Worm (Caenorhabditis elegans) whole organism, L4 larva: Measurements from ENCODE around the gene ret-1.

Experiments
- T26A8.4 ChIP-seq: fragments of 200-800 bp; sonication (Bioruptor generic); IDR thresholded peaks from 2 replicates; pipeline ENCODE4 v1.3.6; 2022; ENCODE audit warnings: missing genetic modification characterization, missing compliant biosample characterization
- aha-1 ChIP-seq: fragments of 150-350 bp; peaks from one replicate; lab custom pipeline; 2014; ENCODE audit warnings: missing biosample characterization, missing genetic modification characterization
- aly-2 ChIP-seq: sonication (generic microtip); optimal IDR thresholded peaks from 2 replicates; lab custom pipeline; 2018; ENCODE audit warnings: missing biosample characterization, missing genetic modification characterization
- ceh-20 ChIP-seq: fragments of 200-800 bp; sonication (Bioruptor generic); IDR thresholded peaks from 2 replicates; pipeline ENCODE4 v1.3.6; 2022; ENCODE audit warnings: missing genetic modification reagents, missing genetic modification characterization, missing compliant biosample characterization
- ceh-32 ChIP-seq: sonication (generic microtip); optimal IDR thresholded peaks from 2 replicates; lab custom pipeline; 2016; ENCODE audit warnings: mild to moderate bottlenecking, missing genetic modification characterization, missing compliant biosample characterization; ENCODE audit not compliant: poor library complexity
- ceh-62 ChIP-seq: sonication (generic microtip); optimal IDR thresholded peaks from 2 replicates; lab custom pipeline; 2017; ENCODE audit warnings: missing biosample characterization, missing genetic modification characterization
- ceh-82 ChIP-seq: sonication (generic microtip); optimal IDR thresholded peaks from 2 replicates; lab custom pipeline; 2017; ENCODE audit warnings: missing biosample characterization, missing genetic modification characterization
- ces-1 ChIP-seq: fragments of 150-350 bp; sonication (generic microtip); optimal IDR thresholded peaks from 4 replicates; lab custom pipeline; 2014; ENCODE audit warnings: missing biosample characterization, missing genetic modification reagents, missing genetic modification characterization
- cey-2 ChIP-seq: sonication (generic microtip); optimal IDR thresholded peaks from 3 replicates; lab custom pipeline; 2017; ENCODE audit warnings: missing genetic modification characterization, mild to moderate bottlenecking, missing compliant biosample characterization, antibody characterized with exemption, borderline replicate concordance; ENCODE audit not compliant: insufficient read depth
- ctbp-1 ChIP-seq: fragments of 200-800 bp; sonication (Bioruptor generic); IDR thresholded peaks from 2 replicates; pipeline ENCODE4 v1.3.6; 2022; ENCODE audit warnings: missing genetic modification reagents, missing genetic modification characterization, missing compliant biosample characterization
- daf-16 ChIP-seq, 3 experiments: sonication (generic microtip); optimal IDR thresholded peaks; 2 replicates each; lab custom pipeline; 2016 to 2017; ENCODE audit warnings: missing genetic modification characterization in 3 of 3, missing genetic modification reagents in 3 of 3, mild to moderate bottlenecking in 2 of 3, missing compliant biosample characterization in 2 of 3, missing biosample characterization in 1 of 3, moderate library complexity in 1 of 3
- daf-19 ChIP-seq: fragments of 200-800 bp; sonication (Bioruptor generic); conservative IDR thresholded peaks from 2 replicates; pipeline ENCODE4 v1.3.6; 2022; ENCODE audit warnings: missing genetic modification characterization, missing compliant biosample characterization
- daf-8 ChIP-seq: fragments of 200-800 bp; sonication (Bioruptor generic); IDR thresholded peaks from 2 replicates; pipeline ENCODE4 v1.3.6; 2022; ENCODE audit warnings: missing genetic modification characterization, missing compliant biosample characterization
- dmd-6 ChIP-seq: fragments of 200-800 bp; sonication (Bioruptor generic); IDR thresholded peaks from 2 replicates; pipeline ENCODE4 v1.3.6; 2022; ENCODE audit warnings: missing genetic modification reagents, missing genetic modification characterization, missing compliant biosample characterization
- dpl-1 ChIP-seq: fragments of 150-350 bp; optimal IDR thresholded peaks from 2 replicates; lab custom pipeline; 2014; ENCODE audit warnings: missing biosample characterization, missing genetic modification reagents, missing genetic modification characterization
- dve-1 ChIP-seq: sonication (generic microtip); optimal IDR thresholded peaks from 2 replicates; lab custom pipeline; 2017; ENCODE audit warnings: antibody characterized with exemption, mild to moderate bottlenecking, missing genetic modification characterization, missing compliant biosample characterization; ENCODE audit not compliant: insufficient read depth
- egl-27 ChIP-seq: sonication (generic microtip); optimal IDR thresholded peaks from 3 replicates; lab custom pipeline; 2017; ENCODE audit warnings: missing biosample characterization, missing genetic modification reagents, missing genetic modification characterization
- egl-43 ChIP-seq: fragments of 200-800 bp; sonication (Bioruptor generic); IDR thresholded peaks from 2 replicates; pipeline ENCODE4 v1.3.6; 2022; ENCODE audit warnings: missing genetic modification reagents, missing genetic modification characterization, missing compliant biosample characterization
- fkh-10 ChIP-seq: fragments of 150-350 bp; optimal IDR thresholded peaks from 2 replicates; lab custom pipeline; 2014; ENCODE audit warnings: missing biosample characterization, missing genetic modification reagents, missing genetic modification characterization
- fos-1 ChIP-seq: fragments of 150-350 bp; optimal IDR thresholded peaks from 2 replicates; lab custom pipeline; 2014; ENCODE audit warnings: missing biosample characterization, missing genetic modification characterization
- hmg-1.1 ChIP-seq: fragments of 200-800 bp; sonication (Bioruptor generic); IDR thresholded peaks from 2 replicates; pipeline ENCODE4 v1.3.6; 2022; ENCODE audit warnings: missing genetic modification reagents, missing genetic modification characterization, missing compliant biosample characterization
- jun-1 ChIP-seq: fragments of 150-350 bp; optimal IDR thresholded peaks from 2 replicates; lab custom pipeline; 2014; ENCODE audit warnings: missing biosample characterization, missing genetic modification reagents, missing genetic modification characterization
- lim-7 ChIP-seq: fragments of 200-800 bp; sonication (Bioruptor generic); IDR thresholded peaks from 2 replicates; pipeline ENCODE4 v1.3.6; 2022; ENCODE audit warnings: missing genetic modification characterization, missing compliant biosample characterization
- lin-13 ChIP-seq: fragments of 150-350 bp; optimal IDR thresholded peaks from 2 replicates; lab custom pipeline; 2014; ENCODE audit warnings: missing biosample characterization, missing genetic modification reagents, missing genetic modification characterization
- lin-15B ChIP-seq: fragments of 150-350 bp; sonication (generic microtip); optimal IDR thresholded peaks from 3 replicates; lab custom pipeline; 2014; ENCODE audit warnings: missing biosample characterization, missing genetic modification characterization
- lin-29 ChIP-seq: fragments of 200-800 bp; sonication (Bioruptor generic); IDR thresholded peaks from 2 replicates; pipeline ENCODE4 v1.3.6; 2022; ENCODE audit warnings: missing genetic modification reagents, missing genetic modification characterization, missing compliant biosample characterization
- lin-39 ChIP-seq: fragments of 150-350 bp; optimal IDR thresholded peaks from 2 replicates; lab custom pipeline; 2014; ENCODE audit warnings: missing biosample characterization, missing genetic modification reagents, missing genetic modification characterization
- lsy-2 ChIP-seq, 2 experiments: fragments of 150-350 bp in 1 of 2; sonication (generic microtip) in 1 of 2; optimal IDR thresholded peaks; 2 replicates each; lab custom pipeline; 2014 to 2017; ENCODE audit warnings: missing biosample characterization in 2 of 2, missing genetic modification characterization in 2 of 2
- madf-5 ChIP-seq, 2 experiments: fragments of 200-800 bp; sonication (Bioruptor generic); IDR thresholded peaks; 2 replicates each; pipeline ENCODE4 v1.3.6; 2022; ENCODE audit warnings: missing compliant biosample characterization in 2 of 2, missing genetic modification characterization in 2 of 2
- mdt-29 ChIP-seq: fragments of 200-800 bp; sonication (Bioruptor generic); IDR thresholded peaks from 2 replicates; pipeline ENCODE4 v1.3.6; 2022; ENCODE audit warnings: missing genetic modification reagents, missing genetic modification characterization, missing compliant biosample characterization
- mes-2 ChIP-seq: sonication (generic microtip); optimal IDR thresholded peaks from 2 replicates; lab custom pipeline; 2016; ENCODE audit warnings: missing genotype, mild to moderate bottlenecking, missing genetic modification characterization, missing compliant biosample characterization; ENCODE audit not compliant: poor library complexity, severe bottlenecking
- mxl-2 ChIP-seq: fragments of 200-800 bp; sonication (Bioruptor generic); conservative IDR thresholded peaks from 2 replicates; pipeline ENCODE4 v1.3.6; 2022; ENCODE audit warnings: missing genetic modification reagents, missing genetic modification characterization, missing compliant biosample characterization
- nhr-11 ChIP-seq: fragments of 150-350 bp; optimal IDR thresholded peaks from 2 replicates; lab custom pipeline; 2014; ENCODE audit warnings: missing biosample characterization, missing genetic modification characterization
- nhr-48 ChIP-seq: sonication (generic microtip); optimal IDR thresholded peaks from 2 replicates; lab custom pipeline; 2016; ENCODE audit warnings: mild to moderate bottlenecking, missing genetic modification characterization, missing compliant biosample characterization
- nhr-6 ChIP-seq: fragments of 150-350 bp; optimal IDR thresholded peaks from 2 replicates; lab custom pipeline; 2014; ENCODE audit warnings: missing biosample characterization, missing genetic modification characterization
- nhr-77 ChIP-seq: fragments of 150-350 bp; optimal IDR thresholded peaks from 2 replicates; lab custom pipeline; 2014; ENCODE audit warnings: missing biosample characterization, missing genetic modification characterization
- php-3 ChIP-seq: fragments of 200-800 bp; sonication (Bioruptor generic); IDR thresholded peaks from 2 replicates; pipeline ENCODE4 v1.3.6; 2022; ENCODE audit warnings: missing genetic modification reagents, missing genetic modification characterization, missing compliant biosample characterization
- skn-1 ChIP-seq: fragments of 150-350 bp; optimal IDR thresholded peaks from 2 replicates; lab custom pipeline; 2014; ENCODE audit warnings: missing biosample characterization, missing genetic modification characterization
- spr-1 ChIP-seq: sonication (generic microtip); optimal IDR thresholded peaks from 2 replicates; lab custom pipeline; 2016; ENCODE audit warnings: mild to moderate bottlenecking, missing genetic modification characterization, missing compliant biosample characterization
- tra-1 ChIP-seq: fragments of 200-800 bp; sonication (Bioruptor generic); IDR thresholded peaks from 2 replicates; pipeline ENCODE4 v1.3.6; 2022; ENCODE audit warnings: missing genetic modification reagents, missing genetic modification characterization, missing compliant biosample characterization
- unc-62 ChIP-seq, 3 experiments: fragments of 150-350 bp in 1 of 3; sonication (generic microtip); optimal IDR thresholded peaks in 2 of 3; peaks in 1 of 3; 1 replicate in 1 of 3; 2 replicates in 2 of 3; lab custom pipeline; 2014 to 2017; ENCODE audit warnings: missing biosample characterization in 3 of 3, missing genetic modification characterization in 3 of 3, missing genetic modification reagents in 3 of 3, missing genotype in 1 of 3
- vab-7 ChIP-seq: fragments of 200-800 bp; sonication (Bioruptor generic); IDR thresholded peaks from 2 replicates; pipeline ENCODE4 v1.3.6; 2022; ENCODE audit warnings: missing genetic modification reagents, missing genetic modification characterization, missing compliant biosample characterization
- zag-1 ChIP-seq: fragments of 150-350 bp; optimal IDR thresholded peaks from 2 replicates; lab custom pipeline; 2014; ENCODE audit warnings: missing biosample characterization, missing genetic modification characterization
- zfp-2 ChIP-seq: sonication (generic microtip); optimal IDR thresholded peaks from 2 replicates; lab custom pipeline; 2016; ENCODE audit warnings: mild to moderate bottlenecking, missing genetic modification characterization, missing compliant biosample characterization
- zip-11 ChIP-seq: fragments of 200-800 bp; sonication (Bioruptor generic); IDR thresholded peaks from 2 replicates; pipeline ENCODE4 v1.3.6; 2022; ENCODE audit warnings: missing genetic modification characterization, missing compliant biosample characterization
- zip-2 ChIP-seq: fragments of 150-350 bp; optimal IDR thresholded peaks from 2 replicates; lab custom pipeline; 2014; ENCODE audit warnings: missing biosample characterization, missing genetic modification characterization

ret-1 gene

DNA sequence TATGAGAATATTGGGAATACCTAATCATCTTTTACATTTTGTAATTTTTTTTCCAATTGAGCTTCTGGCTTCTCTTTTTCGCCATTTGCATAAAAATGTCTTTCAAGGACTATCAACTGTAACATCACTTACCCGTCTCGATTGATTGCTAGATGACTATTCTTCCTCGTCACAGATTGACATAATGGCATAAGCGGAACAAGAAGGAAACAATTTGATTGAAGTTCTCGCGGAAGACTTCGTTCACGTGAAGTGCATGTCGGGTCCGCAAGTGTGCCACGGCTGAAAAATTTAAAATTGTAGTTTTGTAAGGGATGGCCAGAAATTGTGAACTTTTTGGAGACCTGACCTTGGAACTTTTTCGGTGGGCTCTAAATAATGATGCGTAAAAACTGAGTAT is 6.5 kb upstream of the ret-1 start:
- peak; percentile 86 for TF ChIP-seq dmd-6 (GFP tag; lab: Robert Waterston, UW)
- no peak for TF ChIP-seq zip-2 (tag; lab: Kevin White, UChicago)
- peak; percentile 83 for TF ChIP-seq mxl-2 (GFP tag; lab: Robert Waterston, UW)

DNA sequence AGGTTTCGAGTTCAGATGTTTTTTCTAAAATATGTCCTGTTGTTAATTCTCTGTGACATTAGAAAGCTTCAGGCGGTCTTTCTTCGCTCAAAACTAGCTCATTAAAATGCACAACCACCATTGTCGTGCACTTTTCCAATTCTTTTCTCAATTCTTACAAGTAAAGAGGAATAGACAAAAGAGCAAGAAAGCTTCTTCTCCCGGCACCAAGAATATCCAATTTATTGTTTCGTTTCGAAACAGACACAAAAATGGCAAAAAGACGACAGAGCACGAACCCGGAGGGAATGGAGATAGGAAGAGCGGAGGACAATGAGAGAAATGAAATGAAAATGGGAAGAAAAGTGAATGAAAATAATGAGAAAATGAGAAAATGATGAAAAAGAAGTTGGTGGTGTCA is 5.4 kb upstream of the ret-1 start:
- TF ChIP-seq lin-13 (GFP tag; lab: Kevin White, UChicago) (no peak), unc-62 (GFP tag; optimal IDR thresholded peaks at IDR 0.05 in 1 of 2; lab: Kevin White, UChicago) (peak in 1 of 2 experiments; percentile 85), unc-62 (tag; optimal IDR thresholded peaks at IDR 0.05; lab: Kevin White, UChicago) (no peak), mxl-2 (GFP tag; lab: Robert Waterston, UW) (no peak), ceh-32 (tag; lab: Kevin White, UChicago) (no peak), fos-1 (tag; lab: Kevin White, UChicago) (no peak), aly-2 (tag; lab: Kevin White, UChicago) (no peak), vab-7 (GFP tag; lab: Robert Waterston, UW) (no peak), egl-27 (no peak), lin-15B (tag; lab: Kevin White, UChicago) (no peak), aha-1 (peak; percentile 90), T26A8.4 (GFP tag; lab: Robert Waterston, UW) (no peak), ceh-62 (tag; lab: Kevin White, UChicago) (no peak), nhr-6 (tag; lab: Kevin White, UChicago) (no peak), skn-1 (tag; lab: Kevin White, UChicago) (no peak), jun-1 (tag; lab: Kevin White, UChicago) (no peak)

DNA sequence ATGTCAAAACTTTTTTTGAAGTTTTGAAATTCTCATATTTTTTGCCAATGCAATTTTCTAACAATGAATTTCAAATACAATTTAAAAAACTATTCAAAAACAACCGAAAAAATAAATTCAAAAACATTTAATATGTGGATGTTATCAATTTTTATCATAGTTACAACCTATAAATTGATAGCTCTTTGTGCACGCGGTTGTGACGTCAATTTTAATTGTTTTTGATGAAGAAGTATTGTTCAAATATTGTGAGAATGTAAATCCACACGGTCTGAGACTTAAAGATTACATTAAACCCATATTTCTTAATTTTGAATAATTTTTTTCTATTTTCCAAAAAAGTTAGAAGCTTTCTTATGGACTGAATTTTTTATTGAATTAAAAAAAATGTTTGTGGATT is 4.8 kb upstream of the ret-1 start:
- TF ChIP-seq nhr-77 (tag; lab: Kevin White, UChicago): no peak
- TF ChIP-seq daf-16 (GFP tag; optimal IDR thresholded peaks at IDR 0.05; lab: Kevin White, UChicago): no peak
- TF ChIP-seq daf-16 (tag; optimal IDR thresholded peaks at IDR 0.05; lab: Kevin White, UChicago): peak; percentile 54
- TF ChIP-seq ceh-82 (tag; lab: Kevin White, UChicago): no peak
- TF ChIP-seq tra-1 (GFP tag; lab: Robert Waterston, UW): no peak
- peak; percentile 70 for TF ChIP-seq dve-1 (tag; lab: Kevin White, UChicago)
- TF ChIP-seq php-3: peak; percentile 53; the same call in 1 of the 2 replicates
- no peak for TF ChIP-seq fkh-10 (GFP tag; lab: Kevin White, UChicago)
- no peak for TF ChIP-seq ceh-62 (tag; lab: Kevin White, UChicago)

DNA sequence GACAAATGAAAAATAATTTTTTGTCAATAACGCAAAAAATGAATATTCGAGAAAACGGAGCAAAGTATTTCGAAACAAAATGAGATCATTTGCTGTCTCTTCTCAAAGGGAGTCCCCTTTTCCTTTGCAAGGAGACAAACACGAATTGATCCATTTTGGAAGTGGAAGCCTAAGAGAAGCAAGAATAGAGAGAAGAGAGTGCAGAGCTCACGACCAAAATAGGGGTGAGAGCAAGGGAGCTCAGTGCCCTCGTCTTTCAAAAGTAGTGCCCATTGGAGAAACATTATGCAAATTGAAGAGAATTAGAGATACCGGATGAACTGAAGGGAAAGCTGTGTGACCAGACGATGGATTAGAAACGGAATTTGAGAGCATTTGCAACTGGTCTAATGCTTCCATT is 4.0 kb upstream of the ret-1 start:
- TF ChIP-seq daf-8: no peak
- no peak for TF ChIP-seq nhr-77 (tag; lab: Kevin White, UChicago)
- TF ChIP-seq dpl-1 (GFP tag; lab: Kevin White, UChicago): no peak
- peak; percentile 63 for TF ChIP-seq hmg-1.1 (GFP tag; lab: Robert Waterston, UW)
- no peak for TF ChIP-seq nhr-11 (tag; lab: Kevin White, UChicago)
- no peak for TF ChIP-seq ceh-20
- peak; percentile 25 for TF ChIP-seq ces-1 (GFP tag; lab: Kevin White, UChicago)
- no peak for TF ChIP-seq zfp-2 (tag; lab: Kevin White, UChicago)
- TF ChIP-seq egl-43 (GFP tag; lab: Robert Waterston, UW): 0 out of 2 replicates have a peak, but pooled peaks have one; percentile 21
- TF ChIP-seq lin-39 (tag; lab: Kevin White, UChicago): no peak
- 0 out of 2 replicates have a peak, but pooled peaks have one; percentile 28 for TF ChIP-seq daf-19
- TF ChIP-seq zag-1 (tag; lab: Kevin White, UChicago): no peak
- TF ChIP-seq madf-5 (GFP tag; IDR thresholded peaks at IDR 0.05; lab: Robert Waterston, UW): no peak
- TF ChIP-seq ctbp-1 (GFP tag; lab: Robert Waterston, UW): 0 out of 2 replicates have a peak, but pooled peaks have one; percentile 10
- no peak for TF ChIP-seq cey-2 (tag; lab: Kevin White, UChicago)
- TF ChIP-seq lin-29 (GFP tag; lab: Robert Waterston, UW): no peak
- TF ChIP-seq spr-1: no peak
- TF ChIP-seq lim-7: no peak
- no peak for TF ChIP-seq zip-11
- TF ChIP-seq mes-2 (tag; lab: Kevin White, UChicago): no peak
- no peak for TF ChIP-seq nhr-48 (tag; lab: Kevin White, UChicago)
- 0 out of 2 replicates have a peak, but pooled peaks have one; percentile 11 for TF ChIP-seq mdt-29 (GFP tag; lab: Robert Waterston, UW)
- no peak for TF ChIP-seq tra-1 (GFP tag; lab: Robert Waterston, UW)
- peak in 1 of 2 experiments; percentile 8 for TF ChIP-seq lsy-2 (tag; optimal IDR thresholded peaks at IDR 0.05; lab: Kevin White, UChicago)
